Worm (Caenorhabditis elegans): Measurements from ENCODE around the gene gar-3.

gar-3 gene

ce11 chrV:14519268-14519667, 60.3 kb downstream of the gar-3 start, which contains the start of gene R02D5.8:
Gene R02D5.8 (minus strand): TSS chrV:14519368.
- TF ChIP-seq ctbp-1 (GFP tag; IDR thresholded peaks at IDR 0.05): no peak

ce11 chrV:14518010-14518409, 61.5 kb downstream of the gar-3 start, which contains the start of gene R02D5.6:
Gene R02D5.6 (minus strand): TSS chrV:14518110.
- TF ChIP-seq mdt-29 (GFP tag; IDR thresholded peaks at IDR 0.05) (no peak), nhr-42 (GFP tag; IDR thresholded peaks at IDR 0.05) (no peak), unc-39 (tag; optimal IDR thresholded peaks at IDR 0.05) (no peak), nhr-76 (tag; optimal IDR thresholded peaks at IDR 0.05) (no peak)

Data from whole organism, L4 larva.